Fruit fly (Drosophila melanogaster) whole organism, wandering third instar larva: ENCODE results near the gene CG33124.
A peak's percentile ranks its signal among the peaks of the same experiment; 100 is the strongest.

Experiments used
- CrebA ChIP-seq: fragments of 200-800 bp; sonication (Bioruptor generic); optimal IDR thresholded peaks from 2 replicates; lab custom pipeline; 2016; ENCODE audit warnings: missing biosample characterization, mild to moderate bottlenecking, missing genetic modification characterization, borderline replicate concordance
- Dif ChIP-seq: fragments of 200-275, 200-300 bp; sonication (Bioruptor generic); optimal IDR thresholded peaks from 2 replicates; lab custom pipeline; 2018; ENCODE audit warnings: missing biosample characterization, missing genetic modification characterization; ENCODE audit not compliant: partially characterized antibody
- GATAd ChIP-seq: sonication (Bioruptor generic); optimal IDR thresholded peaks from 2 replicates; lab custom pipeline; 2016; ENCODE audit warnings: missing biosample characterization, missing genetic modification characterization
- HLH106 ChIP-seq: fragments of 200-800 bp; optimal IDR thresholded peaks from 3 replicates; lab custom pipeline; 2019; ENCODE audit warnings: missing biosample characterization, mild to moderate bottlenecking, missing genetic modification characterization, moderate library complexity
- Hnf4 ChIP-seq: fragments of 200-800 bp; sonication (Bioruptor generic); optimal IDR thresholded peaks from 2 replicates; lab custom pipeline; 2016; ENCODE audit warnings: missing biosample characterization, mild to moderate bottlenecking, missing genetic modification characterization
- Hr78 ChIP-seq: fragments of >200 bp; optimal IDR thresholded peaks from 2 replicates; lab custom pipeline; 2017; ENCODE audit warnings: missing biosample characterization, missing genetic modification characterization
- Hr83 ChIP-seq: fragments of 200-300 bp; sonication (Bioruptor generic); optimal IDR thresholded peaks from 2 replicates; lab custom pipeline; 2016; ENCODE audit warnings: missing biosample characterization, mild to moderate bottlenecking, missing genetic modification characterization, moderate library complexity; ENCODE audit not compliant: poor library complexity, severe bottlenecking
- Jra ChIP-seq: sonication (Bioruptor generic); optimal IDR thresholded peaks from 2 replicates; lab custom pipeline; 2016; ENCODE audit warnings: missing biosample characterization, missing genetic modification characterization
- Mio ChIP-seq: sonication (Bioruptor generic); optimal IDR thresholded peaks from 2 replicates; lab custom pipeline; 2016; ENCODE audit warnings: missing biosample characterization, missing genetic modification characterization
- Myc ChIP-seq: fragments of >200 bp; optimal IDR thresholded peaks from 2 replicates; lab custom pipeline; 2017
- OdsH ChIP-seq: fragments of 200-800 bp; sonication (Bioruptor generic); optimal IDR thresholded peaks from 2 replicates; lab custom pipeline; 2016; ENCODE audit warnings: missing biosample characterization, mild to moderate bottlenecking, missing genetic modification characterization
- Rel ChIP-seq, 2 experiments: fragments of 200-800 bp; sonication (Bioruptor generic) in 1 of 2; optimal IDR thresholded peaks; 2 replicates in 1 of 2; 3 replicates in 1 of 2; lab custom pipeline; 2016 to 2019; ENCODE audit warnings: mild to moderate bottlenecking in 2 of 2, missing biosample characterization in 2 of 2, missing genetic modification characterization in 2 of 2, moderate library complexity in 1 of 2
- Sp1 ChIP-seq: fragments of 200-800 bp; sonication (Bioruptor generic); optimal IDR thresholded peaks from 3 replicates; lab custom pipeline; 2019; ENCODE audit warnings: missing biosample characterization, mild to moderate bottlenecking, missing genetic modification characterization, moderate library complexity
- br ChIP-seq: fragments of 200-800 bp; sonication (Bioruptor generic); optimal IDR thresholded peaks from 2 replicates; lab custom pipeline; 2016; ENCODE audit warnings: missing biosample characterization, missing genetic modification characterization
- brk ChIP-seq: fragments of 200-800 bp; sonication (Bioruptor generic); optimal IDR thresholded peaks from 2 replicates; lab custom pipeline; 2016; ENCODE audit warnings: missing biosample characterization, mild to moderate bottlenecking, missing genetic modification characterization
- dl ChIP-seq, 2 experiments: fragments of 175-275, 200-275 bp in 1 of 2; fragments of 200-275 bp in 1 of 2; sonication (Bioruptor generic); optimal IDR thresholded peaks; lab custom pipeline; 2018; ENCODE audit warnings: mild to moderate bottlenecking in 2 of 2, missing biosample characterization in 2 of 2, missing genetic modification characterization in 2 of 2, moderate library complexity in 2 of 2; ENCODE audit not compliant: partially characterized antibody in 2 of 2, insufficient read depth in 1 of 2
- dmrt93B ChIP-seq: fragments of 200-800 bp; sonication (Bioruptor generic); optimal IDR thresholded peaks from 2 replicates; lab custom pipeline; 2018; ENCODE audit warnings: missing biosample characterization, mild to moderate bottlenecking, missing genetic modification characterization
- dsf ChIP-seq: sonication (Bioruptor generic); optimal IDR thresholded peaks from 2 replicates; lab custom pipeline; 2016; ENCODE audit warnings: missing biosample characterization, missing genetic modification characterization, borderline replicate concordance
- ey ChIP-seq: fragments of 200-800 bp; sonication (Bioruptor generic); optimal IDR thresholded peaks from 2 replicates; lab custom pipeline; 2016; ENCODE audit warnings: missing biosample characterization, missing genetic modification characterization
- foxo ChIP-seq, 2 experiments: fragments of 200-800 bp; sonication (Bioruptor generic); optimal IDR thresholded peaks; 2 replicates in 1 of 2; 3 replicates in 1 of 2; lab custom pipeline; 2016 to 2017; ENCODE audit warnings: missing biosample characterization in 2 of 2, missing genetic modification characterization in 2 of 2
- fru ChIP-seq: fragments of 200-800 bp; sonication (Bioruptor generic); optimal IDR thresholded peaks from 3 replicates; lab custom pipeline; 2016; ENCODE audit warnings: missing biosample characterization, mild to moderate bottlenecking, missing genetic modification characterization
- h ChIP-seq: fragments of 200-800 bp; sonication (Bioruptor generic); optimal IDR thresholded peaks from 3 replicates; lab custom pipeline; 2016; ENCODE audit warnings: missing biosample characterization, mild to moderate bottlenecking, missing genetic modification characterization
- jim ChIP-seq: fragments of 175-275, 200-325 bp; sonication (Bioruptor generic); optimal IDR thresholded peaks from 2 replicates; lab custom pipeline; 2016; ENCODE audit warnings: missing biosample characterization, mild to moderate bottlenecking, missing genetic modification characterization
- lola ChIP-seq: fragments of >200 bp; optimal IDR thresholded peaks from 2 replicates; lab custom pipeline; 2017; ENCODE audit warnings: missing biosample characterization, missing genetic modification characterization
- pan ChIP-seq: fragments of >200 bp; optimal IDR thresholded peaks from 2 replicates; lab custom pipeline; 2017
- rgr ChIP-seq: fragments of 200-800 bp; sonication (Bioruptor generic); optimal IDR thresholded peaks from 3 replicates; lab custom pipeline; 2016; ENCODE audit warnings: missing biosample characterization, mild to moderate bottlenecking, missing genetic modification characterization
- sage ChIP-seq: fragments of 200-800 bp; sonication (Bioruptor generic); optimal IDR thresholded peaks from 2 replicates; lab custom pipeline; 2016; ENCODE audit warnings: missing biosample characterization, mild to moderate bottlenecking, missing genetic modification characterization
- sv ChIP-seq: fragments of 200-800 bp; sonication (Bioruptor generic); optimal IDR thresholded peaks from 3 replicates; lab custom pipeline; 2016; ENCODE audit warnings: missing biosample characterization, missing genetic modification characterization
- tai ChIP-seq: sonication (Bioruptor generic); optimal IDR thresholded peaks from 2 replicates; lab custom pipeline; 2016; ENCODE audit warnings: missing biosample characterization, missing genetic modification characterization
- usp ChIP-seq: fragments of >200 bp; optimal IDR thresholded peaks from 2 replicates; lab custom pipeline; 2017; ENCODE audit warnings: missing biosample characterization, missing genetic modification characterization
- woc ChIP-seq: sonication (Bioruptor generic); optimal IDR thresholded peaks from 2 replicates; lab custom pipeline; 2016; ENCODE audit warnings: missing biosample characterization, mild to moderate bottlenecking, missing genetic modification characterization

The CG33124 gene

DNA sequence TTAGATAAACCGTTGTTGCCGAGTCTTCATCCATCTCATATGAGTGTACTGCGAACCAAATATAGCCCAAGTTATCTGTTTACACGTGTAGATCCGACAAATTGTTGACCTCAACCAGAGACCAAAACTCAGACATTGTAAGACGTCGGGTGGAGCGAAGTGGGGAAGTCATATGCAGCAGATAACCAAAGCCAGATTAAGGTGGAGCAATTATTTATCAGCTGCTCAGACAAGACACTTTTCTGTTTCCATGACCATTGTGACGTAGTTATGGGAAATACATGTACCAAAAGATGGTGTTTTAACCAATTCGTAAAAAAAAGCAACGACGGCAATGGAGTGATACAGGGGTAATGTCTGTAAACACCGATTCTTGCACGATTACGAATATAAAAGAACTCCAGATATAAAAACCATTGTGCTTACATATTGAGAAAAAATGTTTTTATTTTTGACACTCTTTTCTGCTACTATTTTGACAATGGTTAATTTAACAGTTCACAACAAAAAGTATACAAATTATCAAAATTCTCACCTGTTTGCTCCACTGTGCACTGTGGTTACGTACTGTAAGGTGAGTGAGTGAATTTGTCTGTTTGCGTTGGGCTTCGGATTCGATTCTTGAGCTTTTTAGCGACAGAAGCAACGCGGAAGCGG, 31.5 kb downstream of the CG33124 start:
- TF ChIP-seq sv (GFP tag; lab: Kevin White, UChicago) (peak; percentile 45), br (GFP tag; lab: Kevin White, UChicago) (peak; percentile 49), fru (GFP tag; lab: Kevin White, UChicago) (peak; percentile 74), Hr83 (peak; percentile 15), OdsH (GFP tag; lab: Kevin White, UChicago) (peak; percentile 38), Dif (GFP tag; lab: Kevin White, UChicago) (no peak), pan (lab: Kevin White, UChicago) (no peak), Rel (GFP tag; optimal IDR thresholded peaks at IDR 0.05; lab: Kevin White, UChicago) (no peak), Rel (tag; optimal IDR thresholded peaks at IDR 0.05; lab: Kevin White, UChicago) (peak; percentile 55), h (GFP tag; lab: Kevin White, UChicago) (peak; percentile 63), Sp1 (GFP tag; lab: Kevin White, UChicago) (peak; percentile 31), foxo (GFP tag; optimal IDR thresholded peaks at IDR 0.05; lab: Kevin White, UChicago) (peak in 1 of 2 experiments; percentile 72), HLH106 (tag; lab: Kevin White, UChicago) (peak; percentile 46), Hnf4 (GFP tag; lab: Kevin White, UChicago) (peak; percentile 38), rgr (GFP tag; lab: Kevin White, UChicago) (peak; percentile 65), dsf (no peak), usp (GFP tag; lab: Kevin White, UChicago) (no peak), woc (GFP tag; lab: Kevin White, UChicago) (peak; percentile 59), tai (GFP tag; lab: Kevin White, UChicago) (peak; percentile 29), Hr78 (GFP tag; lab: Kevin White, UChicago) (no peak), dmrt93B (GFP tag; lab: Kevin White, UChicago) (peak; percentile 43), ey (peak; percentile 52)

DNA sequence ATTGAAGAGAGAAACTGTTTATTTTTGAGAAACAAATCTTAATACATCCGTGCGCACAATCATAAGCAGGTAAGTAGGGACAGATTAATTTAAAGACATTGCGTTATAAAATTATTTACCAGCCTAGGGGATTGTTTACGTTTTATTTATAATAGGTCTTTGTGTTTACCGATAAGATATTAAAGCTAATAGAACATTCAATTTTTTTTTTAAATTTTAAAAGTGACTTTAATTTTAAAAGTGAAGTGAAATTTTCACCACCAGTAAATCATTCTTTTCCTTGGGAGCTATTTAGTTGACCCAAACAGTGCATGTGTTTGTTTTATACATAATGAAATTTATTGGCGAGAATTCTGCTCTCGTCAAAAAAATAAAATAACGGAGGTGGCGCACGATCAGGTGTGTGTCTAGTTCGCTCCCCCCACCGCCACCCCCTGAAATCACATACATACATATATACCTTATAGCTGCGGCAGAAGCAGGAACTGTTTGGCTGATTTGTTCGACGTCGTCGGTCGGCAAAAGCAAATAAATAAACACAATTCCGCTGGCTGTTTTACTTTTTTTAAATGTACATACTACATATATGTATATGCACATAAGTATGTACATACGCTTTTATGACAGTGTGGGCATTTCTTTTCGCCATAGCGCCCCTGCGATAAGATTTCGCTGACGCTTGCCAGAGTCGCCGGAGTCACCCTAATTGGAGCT, 32.8 kb downstream of the CG33124 start:
- TF ChIP-seq Hnf4 (GFP tag; lab: Kevin White, UChicago), result no peak
- TF ChIP-seq foxo (GFP tag; optimal IDR thresholded peaks at IDR 0.05; lab: Kevin White, UChicago), result peak in 1 of 2 experiments; percentile 64
- TF ChIP-seq HLH106 (tag; lab: Kevin White, UChicago), result peak; percentile 75
- no peak for TF ChIP-seq lola (GFP tag; lab: Kevin White, UChicago)
- TF ChIP-seq CrebA (GFP tag; lab: Kevin White, UChicago), result peak; percentile 60
- no peak for TF ChIP-seq dl (GFP tag; optimal IDR thresholded peaks at IDR 0.05; lab: Kevin White, UChicago; ENCODE audit: insufficient read depth in 1 of 2, partially characterized antibody in 2 of 2)
- TF ChIP-seq h (GFP tag; lab: Kevin White, UChicago), result peak; percentile 74
- TF ChIP-seq Sp1 (GFP tag; lab: Kevin White, UChicago), result peak; percentile 60
- TF ChIP-seq woc (GFP tag; lab: Kevin White, UChicago), result peak; percentile 41
- TF ChIP-seq Hr83, result peak; percentile 17
- TF ChIP-seq tai (GFP tag; lab: Kevin White, UChicago), result no peak
- peak; percentile 54 for TF ChIP-seq rgr (GFP tag; lab: Kevin White, UChicago)
- TF ChIP-seq dsf, result no peak
- TF ChIP-seq Rel (GFP tag; optimal IDR thresholded peaks at IDR 0.05; lab: Kevin White, UChicago), result no peak
- TF ChIP-seq Rel (tag; optimal IDR thresholded peaks at IDR 0.05; lab: Kevin White, UChicago), result peak; percentile 70
- TF ChIP-seq jim, result no peak
- TF ChIP-seq sage (GFP tag; lab: Kevin White, UChicago), result peak; percentile 39
- TF ChIP-seq OdsH (GFP tag; lab: Kevin White, UChicago), result peak; percentile 67
- peak; percentile 30 for TF ChIP-seq br (GFP tag; lab: Kevin White, UChicago)
- TF ChIP-seq Mio, result no peak
- TF ChIP-seq fru (GFP tag; lab: Kevin White, UChicago), result peak; percentile 73
- no peak for TF ChIP-seq usp (GFP tag; lab: Kevin White, UChicago)
- TF ChIP-seq dmrt93B (GFP tag; lab: Kevin White, UChicago), result peak; percentile 37
- TF ChIP-seq GATAd, result no peak
- peak; percentile 69 for TF ChIP-seq brk (GFP tag; lab: Kevin White, UChicago)
- peak; percentile 67 for TF ChIP-seq ey
- TF ChIP-seq Myc (lab: Kevin White, UChicago), result no peak
- TF ChIP-seq Jra, result no peak
